Worm (Caenorhabditis elegans) whole organism, midembryonic: ENCODE results near the gene F36H1.12.

ENCODE experiments used
- T22C8.4 ChIP-seq: fragments of 200-800 bp; sonication (Bioruptor generic); IDR thresholded peaks from 2 replicates; pipeline ENCODE4 v1.3.6; 2022; ENCODE audit warnings: missing genetic modification characterization, missing compliant biosample characterization
- cog-1 ChIP-seq: sonication (generic microtip); optimal IDR thresholded peaks from 2 replicates; lab custom pipeline; 2016; ENCODE audit warnings: missing genetic modification characterization, missing compliant biosample characterization
- klf-2 ChIP-seq: fragments of 200-800 bp; sonication (Bioruptor generic); conservative IDR thresholded peaks from 2 replicates; pipeline ENCODE4 v1.3.6; 2022; ENCODE audit warnings: missing genetic modification reagents, missing genetic modification characterization, missing compliant biosample characterization
- med-1 ChIP-seq: sonication (generic microtip); optimal IDR thresholded peaks from 2 replicates; lab custom pipeline; 2017; ENCODE audit warnings: missing genetic modification characterization, mild to moderate bottlenecking, missing compliant biosample characterization, antibody characterized with exemption, missing genetic modification reagents; ENCODE audit not compliant: insufficient read depth
- ref-1 ChIP-seq: fragments of 200-800 bp; sonication (Bioruptor generic); conservative IDR thresholded peaks from 2 replicates; pipeline ENCODE4 v1.3.6; 2022; ENCODE audit warnings: missing genetic modification reagents, missing genetic modification characterization, missing compliant biosample characterization
- tab-1 ChIP-seq: fragments of 200-800 bp; sonication (Bioruptor generic); IDR thresholded peaks from 2 replicates; pipeline ENCODE4 v1.3.6; 2022; ENCODE audit warnings: missing genetic modification characterization, missing compliant biosample characterization
- ztf-23 ChIP-seq: fragments of 200-800 bp; sonication (Bioruptor generic); IDR thresholded peaks from 2 replicates; pipeline ENCODE4 v1.3.6; 2022; ENCODE audit warnings: missing genetic modification reagents, missing genetic modification characterization, missing compliant biosample characterization

DNA sequence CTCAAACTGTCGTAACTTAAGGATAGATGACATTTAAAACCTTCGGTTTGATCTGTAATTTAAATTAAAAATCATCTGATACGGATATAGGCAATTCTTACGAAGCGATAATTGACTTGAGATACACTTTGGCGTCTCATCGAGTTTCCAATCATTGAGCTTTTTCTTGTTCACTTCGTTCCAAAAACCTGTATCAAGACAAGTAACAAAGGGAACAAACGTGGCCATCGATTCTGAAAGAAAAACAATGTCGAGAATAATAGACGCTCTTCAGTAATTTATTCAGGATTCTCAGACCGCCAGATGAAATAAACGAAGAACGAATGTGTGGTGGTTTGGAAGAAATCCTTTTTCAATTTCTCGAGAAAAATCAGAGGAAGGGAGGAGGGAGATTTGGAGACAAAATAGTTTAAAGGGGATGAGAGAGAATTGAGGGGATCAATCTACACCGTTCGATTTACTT, 27.4 kb upstream of the F36H1.12 start, which contains the start of gene atg-7:
- TF ChIP-seq ztf-23 (no peak), T22C8.4 (GFP tag; lab: Robert Waterston, UW) (no peak), klf-2 (no peak), med-1 (GFP tag; lab: Kevin White, UChicago) (no peak), tab-1 (GFP tag; lab: Robert Waterston, UW) (no peak), ref-1 (no peak), cog-1 (no peak)
